Worm (Caenorhabditis elegans) whole organism, L4 larva: ENCODE data around the gene his-69.

ENCODE experiments used
- F37D6.2 ChIP-seq: sonication (generic microtip); optimal IDR thresholded peaks from 2 replicates; lab custom pipeline; 2016; ENCODE audit warnings: mild to moderate bottlenecking, missing genetic modification characterization, missing compliant biosample characterization
- F49E8.2 ChIP-seq: sonication (generic microtip); optimal IDR thresholded peaks from 2 replicates; lab custom pipeline; 2016; ENCODE audit warnings: missing compliant biosample characterization, mild to moderate bottlenecking, missing genetic modification characterization, borderline replicate concordance
- T20F7.1 ChIP-seq: fragments of 200-800 bp; sonication (Bioruptor generic); optimal IDR thresholded peaks from 2 replicates; lab custom pipeline; 2018; ENCODE audit warnings: mild to moderate bottlenecking, missing genetic modification characterization, missing compliant biosample characterization
- ZK337.2 ChIP-seq: fragments of 200-800 bp; sonication (Bioruptor generic); IDR thresholded peaks from 2 replicates; pipeline ENCODE4 v1.3.6; 2022; ENCODE audit warnings: missing genetic modification reagents, missing genetic modification characterization, missing compliant biosample characterization
- aha-1 ChIP-seq: fragments of 150-350 bp; peaks from one replicate; lab custom pipeline; 2014; ENCODE audit warnings: missing biosample characterization, missing genetic modification characterization
- aly-2 ChIP-seq: sonication (generic microtip); optimal IDR thresholded peaks from 2 replicates; lab custom pipeline; 2018; ENCODE audit warnings: missing biosample characterization, missing genetic modification characterization
- ama-1 ChIP-seq: fragments of 150-350 bp; optimal IDR thresholded peaks from 2 replicates; lab custom pipeline; 2014; ENCODE audit warnings: inconsistent platforms, mixed read lengths
- arid-1 ChIP-seq: fragments of 200-800 bp; sonication (Bioruptor generic); conservative IDR thresholded peaks from 2 replicates; pipeline ENCODE4 v1.3.6; 2022; ENCODE audit warnings: missing genetic modification reagents, missing genetic modification characterization, missing compliant biosample characterization
- ceh-28 ChIP-seq: fragments of 150-350 bp; optimal IDR thresholded peaks from 2 replicates; lab custom pipeline; 2014; ENCODE audit warnings: missing biosample characterization, missing genetic modification reagents, missing genetic modification characterization
- ceh-62 ChIP-seq: sonication (generic microtip); optimal IDR thresholded peaks from 2 replicates; lab custom pipeline; 2017; ENCODE audit warnings: missing biosample characterization, missing genetic modification characterization
- cey-2 ChIP-seq: sonication (generic microtip); optimal IDR thresholded peaks from 3 replicates; lab custom pipeline; 2017; ENCODE audit warnings: missing genetic modification characterization, mild to moderate bottlenecking, missing compliant biosample characterization, antibody characterized with exemption, borderline replicate concordance; ENCODE audit not compliant: insufficient read depth
- ctbp-1 ChIP-seq: fragments of 200-800 bp; sonication (Bioruptor generic); IDR thresholded peaks from 2 replicates; pipeline ENCODE4 v1.3.6; 2022; ENCODE audit warnings: missing genetic modification reagents, missing genetic modification characterization, missing compliant biosample characterization
- daf-16 ChIP-seq, 3 experiments: sonication (generic microtip); optimal IDR thresholded peaks; 2 replicates each; lab custom pipeline; 2016 to 2017; ENCODE audit warnings: missing genetic modification characterization in 3 of 3, missing genetic modification reagents in 3 of 3, mild to moderate bottlenecking in 2 of 3, missing compliant biosample characterization in 2 of 3, missing biosample characterization in 1 of 3, moderate library complexity in 1 of 3
- daf-8 ChIP-seq: fragments of 200-800 bp; sonication (Bioruptor generic); IDR thresholded peaks from 2 replicates; pipeline ENCODE4 v1.3.6; 2022; ENCODE audit warnings: missing genetic modification characterization, missing compliant biosample characterization
- dmd-6 ChIP-seq: fragments of 200-800 bp; sonication (Bioruptor generic); IDR thresholded peaks from 2 replicates; pipeline ENCODE4 v1.3.6; 2022; ENCODE audit warnings: missing genetic modification reagents, missing genetic modification characterization, missing compliant biosample characterization
- dmd-9 ChIP-seq: fragments of 200-800 bp; sonication (Bioruptor generic); IDR thresholded peaks from 2 replicates; pipeline ENCODE4 v1.3.6; 2022; ENCODE audit warnings: missing genetic modification reagents, missing genetic modification characterization, missing compliant biosample characterization
- dpl-1 ChIP-seq: fragments of 150-350 bp; optimal IDR thresholded peaks from 2 replicates; lab custom pipeline; 2014; ENCODE audit warnings: missing biosample characterization, missing genetic modification reagents, missing genetic modification characterization
- duxl-1 ChIP-seq: sonication (generic microtip); optimal IDR thresholded peaks from 2 replicates; lab custom pipeline; 2016; ENCODE audit warnings: mild to moderate bottlenecking, missing genetic modification characterization, moderate library complexity, missing compliant biosample characterization; ENCODE audit not compliant: poor library complexity
- dve-1 ChIP-seq: sonication (generic microtip); optimal IDR thresholded peaks from 2 replicates; lab custom pipeline; 2017; ENCODE audit warnings: antibody characterized with exemption, mild to moderate bottlenecking, missing genetic modification characterization, missing compliant biosample characterization; ENCODE audit not compliant: insufficient read depth
- egl-43 ChIP-seq: fragments of 200-800 bp; sonication (Bioruptor generic); IDR thresholded peaks from 2 replicates; pipeline ENCODE4 v1.3.6; 2022; ENCODE audit warnings: missing genetic modification reagents, missing genetic modification characterization, missing compliant biosample characterization
- fkh-10 ChIP-seq: fragments of 150-350 bp; optimal IDR thresholded peaks from 2 replicates; lab custom pipeline; 2014; ENCODE audit warnings: missing biosample characterization, missing genetic modification reagents, missing genetic modification characterization
- fos-1 ChIP-seq: fragments of 150-350 bp; optimal IDR thresholded peaks from 2 replicates; lab custom pipeline; 2014; ENCODE audit warnings: missing biosample characterization, missing genetic modification characterization
- hlh-30 ChIP-seq: sonication (generic microtip); optimal IDR thresholded peaks from 2 replicates; lab custom pipeline; 2017; ENCODE audit warnings: antibody characterized with exemption, mild to moderate bottlenecking, missing genetic modification characterization, missing compliant biosample characterization; ENCODE audit not compliant: insufficient read depth
- hmg-1.1 ChIP-seq: fragments of 200-800 bp; sonication (Bioruptor generic); IDR thresholded peaks from 2 replicates; pipeline ENCODE4 v1.3.6; 2022; ENCODE audit warnings: missing genetic modification reagents, missing genetic modification characterization, missing compliant biosample characterization
- lim-7 ChIP-seq: fragments of 200-800 bp; sonication (Bioruptor generic); IDR thresholded peaks from 2 replicates; pipeline ENCODE4 v1.3.6; 2022; ENCODE audit warnings: missing genetic modification characterization, missing compliant biosample characterization
- lir-3 ChIP-seq: sonication (generic microtip); optimal IDR thresholded peaks from 2 replicates; lab custom pipeline; 2016; ENCODE audit warnings: mild to moderate bottlenecking, missing genetic modification characterization, missing compliant biosample characterization
- madf-5 ChIP-seq, 2 experiments: fragments of 200-800 bp; sonication (Bioruptor generic); IDR thresholded peaks; 2 replicates each; pipeline ENCODE4 v1.3.6; 2022; ENCODE audit warnings: missing compliant biosample characterization in 2 of 2, missing genetic modification characterization in 2 of 2
- mdl-1 ChIP-seq, 2 experiments: fragments of 150-350 bp in 1 of 2; sonication (generic microtip) in 1 of 2; optimal IDR thresholded peaks; 2 replicates each; lab custom pipeline; 2014 to 2017; ENCODE audit warnings: missing biosample characterization in 2 of 2, missing genetic modification characterization in 2 of 2
- mdt-29 ChIP-seq: fragments of 200-800 bp; sonication (Bioruptor generic); IDR thresholded peaks from 2 replicates; pipeline ENCODE4 v1.3.6; 2022; ENCODE audit warnings: missing genetic modification reagents, missing genetic modification characterization, missing compliant biosample characterization
- mep-1 ChIP-seq: fragments of 150-350 bp; sonication (generic microtip); optimal IDR thresholded peaks from 3 replicates; lab custom pipeline; 2014; ENCODE audit warnings: missing biosample characterization, missing genetic modification characterization
- mes-2 ChIP-seq: sonication (generic microtip); optimal IDR thresholded peaks from 2 replicates; lab custom pipeline; 2016; ENCODE audit warnings: missing genotype, mild to moderate bottlenecking, missing genetic modification characterization, missing compliant biosample characterization; ENCODE audit not compliant: poor library complexity, severe bottlenecking
- mxl-2 ChIP-seq: fragments of 200-800 bp; sonication (Bioruptor generic); conservative IDR thresholded peaks from 2 replicates; pipeline ENCODE4 v1.3.6; 2022; ENCODE audit warnings: missing genetic modification reagents, missing genetic modification characterization, missing compliant biosample characterization
- mxl-3 ChIP-seq: fragments of 200-800 bp; sonication (Bioruptor generic); optimal IDR thresholded peaks from 2 replicates; lab custom pipeline; 2018; ENCODE audit warnings: mild to moderate bottlenecking, missing genetic modification characterization, missing compliant biosample characterization
- nhr-28 ChIP-seq: fragments of 150-350 bp; optimal IDR thresholded peaks from 2 replicates; lab custom pipeline; 2014; ENCODE audit warnings: missing biosample characterization, missing genetic modification characterization
- nhr-42 ChIP-seq: fragments of 200-800 bp; sonication (Bioruptor generic); IDR thresholded peaks from 2 replicates; pipeline ENCODE4 v1.3.6; 2022; ENCODE audit warnings: missing genetic modification characterization, missing compliant biosample characterization
- nhr-6 ChIP-seq: fragments of 150-350 bp; optimal IDR thresholded peaks from 2 replicates; lab custom pipeline; 2014; ENCODE audit warnings: missing biosample characterization, missing genetic modification characterization
- nhr-76 ChIP-seq: fragments of 150-350 bp; optimal IDR thresholded peaks from 2 replicates; lab custom pipeline; 2014; ENCODE audit warnings: missing biosample characterization, missing genetic modification characterization
- php-3 ChIP-seq: fragments of 200-800 bp; sonication (Bioruptor generic); IDR thresholded peaks from 2 replicates; pipeline ENCODE4 v1.3.6; 2022; ENCODE audit warnings: missing genetic modification reagents, missing genetic modification characterization, missing compliant biosample characterization
- pqm-1 ChIP-seq: sonication (generic microtip); optimal IDR thresholded peaks from 2 replicates; lab custom pipeline; 2017; ENCODE audit warnings: missing biosample characterization, missing genetic modification characterization
- rbr-2 ChIP-seq: sonication (generic microtip); optimal IDR thresholded peaks from 2 replicates; lab custom pipeline; 2016; ENCODE audit warnings: missing genotype, missing genetic modification characterization, missing compliant biosample characterization
- sdz-12 ChIP-seq: fragments of 200-800 bp; sonication (Bioruptor generic); optimal IDR thresholded peaks from 2 replicates; lab custom pipeline; 2018; ENCODE audit warnings: mild to moderate bottlenecking, missing genetic modification characterization, missing compliant biosample characterization
- set-16 ChIP-seq: fragments of 200-800 bp; sonication (Bioruptor generic); IDR thresholded peaks from 2 replicates; pipeline ENCODE4 v1.3.6; 2022; ENCODE audit warnings: missing genetic modification reagents, missing genetic modification characterization, missing compliant biosample characterization
- snpc-1.2 ChIP-seq: fragments of 200-800 bp; sonication (Bioruptor generic); IDR thresholded peaks from 2 replicates; pipeline ENCODE4 v1.3.6; 2022; ENCODE audit warnings: missing genetic modification reagents, missing genetic modification characterization, missing compliant biosample characterization
- snpc-4 ChIP-seq: fragments of 150-350 bp; optimal IDR thresholded peaks from 2 replicates; lab custom pipeline; 2014; ENCODE audit warnings: missing biosample characterization, missing genetic modification characterization
- unc-62 ChIP-seq, 3 experiments: fragments of 150-350 bp in 1 of 3; sonication (generic microtip); optimal IDR thresholded peaks in 2 of 3; peaks in 1 of 3; 1 replicate in 1 of 3; 2 replicates in 2 of 3; lab custom pipeline; 2014 to 2017; ENCODE audit warnings: missing biosample characterization in 3 of 3, missing genetic modification characterization in 3 of 3, missing genetic modification reagents in 3 of 3, missing genotype in 1 of 3

The his-69 gene

DNA sequence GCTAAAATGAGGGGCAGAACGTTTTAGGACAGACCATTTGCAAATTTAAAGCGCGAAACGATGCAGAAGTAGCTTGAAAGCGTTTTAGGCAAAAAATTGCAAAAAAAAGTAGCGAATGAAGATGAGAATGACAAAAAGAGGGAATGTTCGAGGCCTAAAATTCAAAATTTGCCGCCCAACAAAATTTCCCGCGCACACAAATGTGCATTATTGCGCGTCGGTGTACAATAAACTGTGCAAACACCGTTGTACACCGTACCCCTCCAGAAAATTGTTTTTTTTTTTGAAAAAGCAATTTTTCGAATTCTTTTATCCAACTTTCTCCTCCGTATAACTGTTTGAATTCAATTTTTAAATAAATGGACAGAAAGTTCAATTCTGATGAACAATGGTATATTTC is 38.7 kb downstream of the his-69 start, which contains the start of gene snpc-3.4 (continued):
- TF ChIP-seq mxl-3 = peak; percentile 2
- TF ChIP-seq mdl-1 (tag; optimal IDR thresholded peaks at IDR 0.05; lab: Kevin White, UChicago) = no peak
- no peak for TF ChIP-seq aly-2
- no peak for TF ChIP-seq ceh-62 (tag; lab: Kevin White, UChicago)
- TF ChIP-seq snpc-1.2 (GFP tag; lab: Robert Waterston, UW) = peak; percentile 44; the same call in 1 of the 2 replicates
- TF ChIP-seq mdt-29 (GFP tag; lab: Robert Waterston, UW) = peak; percentile 39; the same call in 1 of the 2 replicates
- TF ChIP-seq mep-1 = peak; percentile 59
- TF ChIP-seq mxl-2 (GFP tag; lab: Robert Waterston, UW) = no peak
- peak; percentile 12 for TF ChIP-seq ama-1 (lab: Kevin White, UChicago)
- TF ChIP-seq dve-1 (tag; lab: Kevin White, UChicago) = peak; percentile 52
- no peak for TF ChIP-seq duxl-1 (tag; lab: Kevin White, UChicago)
- no peak for TF ChIP-seq nhr-42 (GFP tag; lab: Robert Waterston, UW)
- TF ChIP-seq cey-2 (tag; lab: Kevin White, UChicago) = no peak
- TF ChIP-seq madf-5 (GFP tag; IDR thresholded peaks at IDR 0.05; lab: Robert Waterston, UW) = no peak
- TF ChIP-seq F49E8.2 (tag; lab: Kevin White, UChicago) = peak; percentile 36
- peak; percentile 42 for TF ChIP-seq T20F7.1 (GFP tag; lab: Kevin White, UChicago)
- peak; percentile 5 for TF ChIP-seq rbr-2 (tag; lab: Kevin White, UChicago)
- no peak for TF ChIP-seq nhr-76 (tag; lab: Kevin White, UChicago)
- TF ChIP-seq lir-3 = no peak
- TF ChIP-seq fkh-10 (GFP tag; lab: Kevin White, UChicago) = no peak
- no peak for TF ChIP-seq php-3 (GFP tag; lab: Robert Waterston, UW)
- TF ChIP-seq dmd-9 (GFP tag; lab: Robert Waterston, UW) = 0 out of 2 replicates have a peak, but pooled peaks have one; percentile 22
- TF ChIP-seq mes-2 (tag; lab: Kevin White, UChicago) = peak; percentile 71
- TF ChIP-seq fos-1 (tag; lab: Kevin White, UChicago) = no peak
- peak; percentile 54 for TF ChIP-seq nhr-6 (tag; lab: Kevin White, UChicago)
- 0 out of 2 replicates have a peak, but pooled peaks have one; percentile 48 for TF ChIP-seq ctbp-1
- TF ChIP-seq ceh-28 = no peak
- no peak for TF ChIP-seq arid-1 (GFP tag; lab: Robert Waterston, UW)

DNA sequence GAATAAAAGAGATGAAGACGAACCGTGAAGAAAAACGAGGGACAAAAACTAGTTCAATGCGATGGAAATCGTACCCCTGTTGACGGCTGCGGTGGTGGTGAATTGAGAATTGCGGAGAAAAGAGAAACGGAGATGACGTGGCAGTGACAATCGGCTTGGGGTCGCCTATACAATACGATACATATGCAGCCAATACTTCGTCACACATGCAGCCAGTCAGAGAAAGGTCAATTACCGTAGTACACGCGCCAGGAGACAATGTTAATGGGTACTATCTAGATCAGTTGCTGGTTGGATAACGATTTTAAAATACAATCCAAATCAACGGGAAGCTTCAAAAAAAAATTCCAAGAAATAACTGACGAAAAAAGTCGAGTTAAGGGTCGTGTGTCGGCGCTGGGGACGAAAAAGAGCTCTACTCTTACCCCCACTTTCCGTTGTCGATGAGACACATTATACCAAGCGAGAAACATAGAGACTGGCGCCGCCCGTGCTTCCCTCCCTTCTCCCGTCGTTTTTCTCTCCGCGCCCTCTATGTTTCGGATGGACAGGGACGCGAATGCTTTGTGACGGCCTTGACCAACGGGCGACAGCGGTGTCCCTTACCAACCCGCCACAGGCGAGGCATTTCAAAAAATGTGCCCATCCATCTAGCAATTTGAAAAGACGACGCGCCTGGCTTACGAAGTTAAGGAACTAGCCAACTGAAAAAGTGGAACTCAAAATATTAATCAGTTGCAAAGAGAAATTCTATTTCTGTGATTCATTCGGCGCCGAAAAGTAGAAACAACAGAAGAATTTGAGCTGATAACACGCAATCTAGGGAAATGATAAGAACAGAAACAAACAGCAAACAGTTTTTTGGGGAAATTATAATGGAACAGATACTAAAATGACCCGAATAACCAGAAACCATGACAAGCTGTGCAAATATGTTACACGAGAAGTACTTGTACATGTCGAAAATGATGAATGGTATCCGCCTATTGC is 39.7 kb downstream of the his-69 start:
- TF ChIP-seq snpc-4 (tag; lab: Kevin White, UChicago) (no peak), dpl-1 (GFP tag; lab: Kevin White, UChicago) (peak; percentile 6), mep-1 (peak; percentile 52), sdz-12 (GFP tag; lab: Kevin White, UChicago) (no peak), nhr-28 (tag; lab: Kevin White, UChicago) (peak; percentile 56), aha-1 (tag; lab: Kevin White, UChicago) (peak; percentile 97), pqm-1 (tag; lab: Kevin White, UChicago) (peak; percentile 72), madf-5 (GFP tag; IDR thresholded peaks at IDR 0.05; lab: Robert Waterston, UW) (0 out of 4 replicates have a peak, but pooled peaks of 1 of the 2 experiments have one; percentile 28), unc-62 (GFP tag; optimal IDR thresholded peaks at IDR 0.05 in 1 of 2; lab: Kevin White, UChicago) (peak in 1 of 2 experiments; percentile 95), unc-62 (tag; optimal IDR thresholded peaks at IDR 0.05; lab: Kevin White, UChicago) (no peak), lim-7 (GFP tag; lab: Robert Waterston, UW) (0 out of 2 replicates have a peak, but pooled peaks have one; percentile 25), hlh-30 (peak; percentile 11), hmg-1.1 (0 out of 2 replicates have a peak, but pooled peaks have one; percentile 24), egl-43 (GFP tag; lab: Robert Waterston, UW) (0 out of 2 replicates have a peak, but pooled peaks have one; percentile 34), dmd-6 (GFP tag; lab: Robert Waterston, UW) (peak; percentile 11; the same call in 1 of the 2 replicates), mxl-3 (peak; percentile 55), snpc-1.2 (GFP tag; lab: Robert Waterston, UW) (no peak), F37D6.2 (tag; lab: Kevin White, UChicago) (no peak), set-16 (GFP tag; lab: Robert Waterston, UW) (peak; percentile 65), daf-8 (GFP tag; lab: Robert Waterston, UW) (no peak), ZK337.2 (GFP tag; lab: Robert Waterston, UW) (no peak), daf-16 (GFP tag; optimal IDR thresholded peaks at IDR 0.05; lab: Kevin White, UChicago) (no peak), daf-16 (tag; optimal IDR thresholded peaks at IDR 0.05; lab: Kevin White, UChicago) (peak; percentile 52)
